Worm (Caenorhabditis elegans) whole organism, young adult: ENCODE measurements around the gene sru-1.

Experiments used
- B0261.1 ChIP-seq: sonication (generic microtip); optimal IDR thresholded peaks from 2 replicates; lab custom pipeline; 2016; ENCODE audit warnings: mild to moderate bottlenecking, missing genetic modification characterization, moderate library complexity, missing compliant biosample characterization
- B0336.3 ChIP-seq: fragments of 200-800 bp; sonication (Bioruptor generic); IDR thresholded peaks from 2 replicates; pipeline ENCODE4 v1.3.6; 2022; ENCODE audit warnings: missing genetic modification characterization, missing compliant biosample characterization
- C06A6.2 ChIP-seq: fragments of 200-800 bp; sonication (Bioruptor generic); conservative IDR thresholded peaks from 2 replicates; pipeline ENCODE4 v1.3.6; 2022; ENCODE audit warnings: missing genetic modification characterization, missing compliant biosample characterization
- F37B4.10 ChIP-seq: fragments of 200-800 bp; sonication (Bioruptor generic); IDR thresholded peaks from 2 replicates; pipeline ENCODE4 v1.3.6; 2022; ENCODE audit warnings: missing genetic modification characterization, missing compliant biosample characterization
- F52B5.7 ChIP-seq: sonication (generic microtip); optimal IDR thresholded peaks from 2 replicates; lab custom pipeline; 2016; ENCODE audit warnings: mild to moderate bottlenecking, missing genetic modification characterization, missing compliant biosample characterization
- K12H6.12 ChIP-seq: fragments of 200-800 bp; sonication (Bioruptor generic); optimal IDR thresholded peaks from 2 replicates; lab custom pipeline; 2018; ENCODE audit warnings: mild to moderate bottlenecking, missing genetic modification characterization, missing compliant biosample characterization
- Y56A3A.18 ChIP-seq: fragments of 200-800 bp; sonication (Bioruptor generic); IDR thresholded peaks from 2 replicates; pipeline ENCODE4 v1.3.6; 2022; ENCODE audit warnings: missing genetic modification reagents, missing genetic modification characterization, missing compliant biosample characterization
- Y67H2A.10 ChIP-seq: fragments of 200-800 bp; sonication (Bioruptor generic); conservative IDR thresholded peaks from 2 replicates; pipeline ENCODE4 v1.3.6; 2022; ENCODE audit warnings: missing genetic modification reagents, missing genetic modification characterization, missing compliant biosample characterization
- Y95B8A.8 ChIP-seq: fragments of 200-800 bp; sonication (Bioruptor generic); IDR thresholded peaks from 2 replicates; pipeline ENCODE4 v1.3.6; 2022; ENCODE audit warnings: missing genetic modification reagents, missing genetic modification characterization, missing compliant biosample characterization
- athp-1 ChIP-seq: sonication (generic microtip); optimal IDR thresholded peaks from 2 replicates; lab custom pipeline; 2017; ENCODE audit warnings: mild to moderate bottlenecking, missing genetic modification characterization, missing compliant biosample characterization
- bed-1 ChIP-seq: fragments of 200-800 bp; sonication (Bioruptor generic); IDR thresholded peaks from 2 replicates; pipeline ENCODE4 v1.3.6; 2022; ENCODE audit warnings: missing genetic modification reagents, missing genetic modification characterization, missing compliant biosample characterization
- ccch-3 ChIP-seq: fragments of 200-800 bp; sonication (Bioruptor generic); optimal IDR thresholded peaks from 2 replicates; lab custom pipeline; 2018; ENCODE audit warnings: mild to moderate bottlenecking, missing genetic modification characterization, missing compliant biosample characterization
- cebp-1 ChIP-seq, 2 experiments: fragments of 200-800 bp in 1 of 2; sonication (Bioruptor generic) in 1 of 2; sonication (generic microtip) in 1 of 2; IDR thresholded peaks in 1 of 2; optimal IDR thresholded peaks in 1 of 2; 2 replicates each; pipeline versions ENCODE4 v1.3.6 to Lab custom; 2017 to 2022; ENCODE audit warnings: missing compliant biosample characterization in 2 of 2, missing genetic modification characterization in 2 of 2, mild to moderate bottlenecking in 1 of 2, missing genetic modification reagents in 1 of 2, moderate library complexity in 1 of 2
- ceh-40 ChIP-seq: fragments of 200-800 bp; sonication (Bioruptor generic); IDR thresholded peaks from 2 replicates; pipeline ENCODE4 v1.3.6; 2022; ENCODE audit warnings: missing genetic modification characterization, missing compliant biosample characterization
- dpff-1 ChIP-seq: sonication (generic microtip); optimal IDR thresholded peaks from 2 replicates; lab custom pipeline; 2017; ENCODE audit warnings: mild to moderate bottlenecking, missing genetic modification characterization, missing compliant biosample characterization
- egl-18 ChIP-seq: fragments of 200-800 bp; sonication (Bioruptor generic); IDR thresholded peaks from 2 replicates; pipeline ENCODE4 v1.3.6; 2022; ENCODE audit warnings: missing genetic modification reagents, missing genetic modification characterization, missing compliant biosample characterization
- ekl-4 ChIP-seq: fragments of 200-800 bp; sonication (Bioruptor generic); IDR thresholded peaks from 2 replicates; pipeline ENCODE4 v1.3.6; 2022; ENCODE audit warnings: missing genetic modification reagents, missing genetic modification characterization, missing compliant biosample characterization
- gei-17 ChIP-seq: fragments of 200-800 bp; sonication (Bioruptor generic); optimal IDR thresholded peaks from 2 replicates; lab custom pipeline; 2018; ENCODE audit warnings: mild to moderate bottlenecking, missing genetic modification characterization, missing compliant biosample characterization
- hmg-20 ChIP-seq: fragments of 200-800 bp; sonication (Bioruptor generic); IDR thresholded peaks from 2 replicates; pipeline ENCODE4 v1.3.6; 2022; ENCODE audit warnings: missing genetic modification reagents, missing genetic modification characterization, missing compliant biosample characterization
- lag-1 ChIP-seq: fragments of 200-800 bp; sonication (Bioruptor generic); IDR thresholded peaks from 2 replicates; pipeline ENCODE4 v1.3.6; 2022; ENCODE audit warnings: missing genetic modification reagents, missing genetic modification characterization, missing compliant biosample characterization
- let-526 ChIP-seq: fragments of 200-800 bp; sonication (Bioruptor generic); IDR thresholded peaks from 2 replicates; pipeline ENCODE4 v1.3.6; 2022; ENCODE audit warnings: missing genetic modification reagents, missing genetic modification characterization, missing compliant biosample characterization
- let-607 ChIP-seq, 2 experiments: fragments of 200-800 bp in 1 of 2; sonication (Bioruptor generic) in 1 of 2; sonication (generic microtip) in 1 of 2; optimal IDR thresholded peaks; 2 replicates each; lab custom pipeline; 2016 to 2018; ENCODE audit warnings: mild to moderate bottlenecking in 2 of 2, missing compliant biosample characterization in 2 of 2, missing genetic modification characterization in 2 of 2, moderate library complexity in 2 of 2, missing genotype in 1 of 2
- lin-26 ChIP-seq: fragments of 200-800 bp; sonication (Bioruptor generic); IDR thresholded peaks from 2 replicates; pipeline ENCODE4 v1.3.6; 2022; ENCODE audit warnings: missing genetic modification reagents, missing genetic modification characterization, missing compliant biosample characterization
- lin-40 ChIP-seq: sonication (generic microtip); optimal IDR thresholded peaks from 2 replicates; lab custom pipeline; 2016; ENCODE audit warnings: missing genetic modification characterization, mild to moderate bottlenecking, missing compliant biosample characterization, missing genotype, missing genetic modification reagents
- lsl-1 ChIP-seq: fragments of 200-800 bp; sonication (Bioruptor generic); optimal IDR thresholded peaks from 2 replicates; lab custom pipeline; 2018; ENCODE audit warnings: mild to moderate bottlenecking, missing genetic modification characterization, moderate library complexity, missing compliant biosample characterization
- lsy-27 ChIP-seq: sonication (generic microtip); optimal IDR thresholded peaks from 2 replicates; lab custom pipeline; 2017; ENCODE audit warnings: missing genetic modification characterization, mild to moderate bottlenecking, missing compliant biosample characterization, antibody characterized with exemption, missing genotype, borderline replicate concordance; ENCODE audit not compliant: insufficient read depth
- mcd-1 ChIP-seq: fragments of 200-800 bp; sonication (Bioruptor generic); IDR thresholded peaks from 2 replicates; pipeline ENCODE4 v1.3.6; 2022; ENCODE audit warnings: missing genetic modification reagents, missing genetic modification characterization, missing compliant biosample characterization
- mel-28 ChIP-seq: sonication (generic microtip); optimal IDR thresholded peaks from 2 replicates; lab custom pipeline; 2016; ENCODE audit warnings: borderline replicate concordance, mild to moderate bottlenecking, missing genetic modification characterization, missing compliant biosample characterization
- mes-4 ChIP-seq: sonication (generic microtip); optimal IDR thresholded peaks from 2 replicates; lab custom pipeline; 2016; ENCODE audit warnings: missing genotype, missing genetic modification characterization, missing compliant biosample characterization
- nfyb-1 ChIP-seq: fragments of 200-800 bp; sonication (Bioruptor generic); IDR thresholded peaks from 2 replicates; pipeline ENCODE4 v1.3.6; 2022; ENCODE audit warnings: missing genetic modification reagents, missing genetic modification characterization, missing compliant biosample characterization
- nhr-179 ChIP-seq: sonication (generic microtip); optimal IDR thresholded peaks from 2 replicates; lab custom pipeline; 2016; ENCODE audit warnings: mild to moderate bottlenecking, missing genetic modification characterization, missing compliant biosample characterization
- rcor-1 ChIP-seq: fragments of 200-800 bp; sonication (Bioruptor generic); IDR thresholded peaks from 2 replicates; pipeline ENCODE4 v1.3.6; 2022; ENCODE audit warnings: missing genetic modification reagents, missing genetic modification characterization, missing compliant biosample characterization
- repo-1 ChIP-seq: sonication (generic microtip); optimal IDR thresholded peaks from 2 replicates; lab custom pipeline; 2017; ENCODE audit warnings: mild to moderate bottlenecking, missing genetic modification characterization, missing compliant biosample characterization
- snpc-1.3 ChIP-seq: sonication (generic microtip); optimal IDR thresholded peaks from 2 replicates; lab custom pipeline; 2017; ENCODE audit warnings: missing genetic modification characterization, mild to moderate bottlenecking, missing compliant biosample characterization, antibody characterized with exemption, moderate library complexity, missing genotype, missing genetic modification reagents; ENCODE audit not compliant: insufficient read depth
- snpc-3.4 ChIP-seq: sonication (generic microtip); optimal IDR thresholded peaks from 2 replicates; lab custom pipeline; 2017; ENCODE audit warnings: missing genetic modification characterization, mild to moderate bottlenecking, missing compliant biosample characterization, antibody characterized with exemption, moderate library complexity, missing genotype, missing genetic modification reagents
- snpc-4 ChIP-seq, 5 experiments: fragments of 150-350 bp in 1 of 5; sonication (generic microtip) in 4 of 5; optimal IDR thresholded peaks; 2 replicates each; lab custom pipeline; 2014 to 2018; ENCODE audit warnings: missing genetic modification characterization in 5 of 5, missing biosample characterization in 3 of 5, antibody characterized with exemption in 2 of 5, mild to moderate bottlenecking in 2 of 5, missing compliant biosample characterization in 2 of 5, missing genotype in 2 of 5, moderate library complexity in 2 of 5, missing genetic modification reagents in 1 of 5
- somi-1 ChIP-seq: fragments of 200-800 bp; sonication (Bioruptor generic); optimal IDR thresholded peaks from 2 replicates; lab custom pipeline; 2018; ENCODE audit warnings: mild to moderate bottlenecking, missing genetic modification characterization, missing compliant biosample characterization
- unc-130 ChIP-seq: sonication (generic microtip); optimal IDR thresholded peaks from 2 replicates; lab custom pipeline; 2016; ENCODE audit warnings: missing genetic modification reagents, missing genetic modification characterization, missing compliant biosample characterization
- zim-3 ChIP-seq: sonication (generic microtip); optimal IDR thresholded peaks from 2 replicates; lab custom pipeline; 2017; ENCODE audit warnings: mild to moderate bottlenecking, missing genetic modification characterization, moderate library complexity, missing compliant biosample characterization
- ztf-26 ChIP-seq: sonication (generic microtip); optimal IDR thresholded peaks from 2 replicates; lab custom pipeline; 2017; ENCODE audit warnings: missing genetic modification characterization, missing compliant biosample characterization
- ztf-6 ChIP-seq: fragments of 200-800 bp; sonication (Bioruptor generic); IDR thresholded peaks from 2 replicates; pipeline ENCODE4 v1.3.6; 2022; ENCODE audit warnings: missing genetic modification reagents, missing genetic modification characterization, missing compliant biosample characterization

sru-1 gene

DNA sequence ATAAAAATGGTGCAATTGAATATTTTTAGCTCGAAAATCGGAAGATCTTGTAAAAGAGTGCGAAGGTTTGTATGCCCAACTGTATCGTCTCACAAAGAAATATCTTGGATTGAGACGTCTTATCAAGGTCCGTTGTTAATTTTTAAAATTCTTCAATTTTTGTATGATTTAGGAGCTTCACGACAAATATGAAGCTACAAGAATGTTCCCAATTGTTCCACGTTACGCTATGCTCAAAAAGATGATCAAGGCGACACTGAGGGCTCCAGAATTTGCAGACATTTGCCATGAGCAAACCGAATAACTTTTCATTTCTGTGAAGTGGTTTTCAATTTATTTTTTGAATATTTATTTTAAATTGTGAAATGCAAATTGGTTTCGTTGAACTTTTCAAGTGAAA is 49.7 kb upstream of the sru-1 start (continued):
- no peak for TF ChIP-seq Y67H2A.10 (GFP tag; lab: Robert Waterston, UW)
- peak; percentile 77 for TF ChIP-seq nfyb-1 (GFP tag; lab: Robert Waterston, UW)
- no peak for TF ChIP-seq somi-1 (GFP tag; lab: Kevin White, UChicago)
- peak; percentile 53; the same call in 1 of the 2 replicates for TF ChIP-seq hmg-20 (GFP tag; lab: Robert Waterston, UW)
- TF ChIP-seq repo-1 = peak; percentile 92
- peak; percentile 93 for TF ChIP-seq B0336.3 (GFP tag; lab: Robert Waterston, UW)
- no peak for TF ChIP-seq rcor-1
- TF ChIP-seq athp-1 (tag; lab: Kevin White, UChicago) = peak; percentile 24
- TF ChIP-seq lag-1 (GFP tag; lab: Robert Waterston, UW) = no peak
- peak; percentile 24 for TF ChIP-seq snpc-1.3 (tag; lab: Kevin White, UChicago)
- TF ChIP-seq mcd-1 = no peak
- TF ChIP-seq nhr-179 = no peak
- TF ChIP-seq zim-3 = no peak
- TF ChIP-seq bed-1 = no peak
- no peak for TF ChIP-seq F52B5.7 (tag; lab: Kevin White, UChicago)
- no peak for TF ChIP-seq B0261.1 (tag; lab: Kevin White, UChicago)
- no peak for TF ChIP-seq mes-4 (tag; lab: Kevin White, UChicago)
- TF ChIP-seq Y56A3A.18 = peak; percentile 83
- peak; percentile 78; the same call in 1 of the 2 replicates for TF ChIP-seq ekl-4
- TF ChIP-seq egl-18 = no peak
- no peak for TF ChIP-seq ztf-6 (GFP tag; lab: Robert Waterston, UW)
- no peak for TF ChIP-seq cebp-1 (GFP tag; IDR thresholded peaks at IDR 0.05; lab: Robert Waterston, UW)
- TF ChIP-seq cebp-1 (tag; optimal IDR thresholded peaks at IDR 0.05; lab: Kevin White, UChicago) = peak; percentile 34
- TF ChIP-seq ccch-3 (GFP tag; lab: Kevin White, UChicago) = no peak
- no peak for TF ChIP-seq unc-130
- peak; percentile 12 for TF ChIP-seq snpc-3.4 (tag; lab: Kevin White, UChicago)
- no peak for TF ChIP-seq mel-28 (tag; lab: Kevin White, UChicago)
- peak; percentile 88 for TF ChIP-seq Y95B8A.8 (GFP tag; lab: Robert Waterston, UW)
- TF ChIP-seq gei-17 = peak; percentile 32
- no peak for TF ChIP-seq F37B4.10 (GFP tag; lab: Robert Waterston, UW)
- peak; percentile 57 for TF ChIP-seq ztf-26 (tag; lab: Kevin White, UChicago)
- TF ChIP-seq lsl-1 (GFP tag; lab: Kevin White, UChicago) = peak; percentile 6
- no peak for TF ChIP-seq let-607 (tag; optimal IDR thresholded peaks at IDR 0.05; lab: Kevin White, UChicago)
- TF ChIP-seq ceh-40 (GFP tag; lab: Robert Waterston, UW) = no peak
- TF ChIP-seq lin-40 (tag; lab: Kevin White, UChicago) = peak; percentile 39
- no peak for TF ChIP-seq lsy-27 (tag; lab: Kevin White, UChicago)
- no peak for TF ChIP-seq snpc-4 (GFP tag; optimal IDR thresholded peaks at IDR 0.05; lab: Kevin White, UChicago)
- peak in 2 of 4 experiments; percentile 68 to 84 for TF ChIP-seq snpc-4 (tag; optimal IDR thresholded peaks at IDR 0.05; lab: Kevin White, UChicago)
- peak; percentile 76 for TF ChIP-seq lin-26 (GFP tag; lab: Robert Waterston, UW)
- TF ChIP-seq let-526 (GFP tag; lab: Robert Waterston, UW) = 0 out of 2 replicates have a peak, but pooled peaks have one; percentile 28
- no peak for TF ChIP-seq K12H6.12 (tag; lab: Kevin White, UChicago)
- TF ChIP-seq dpff-1 (tag; lab: Kevin White, UChicago) = no peak
- TF ChIP-seq C06A6.2 (GFP tag; lab: Robert Waterston, UW) = no peak; the same call in 1 of the 2 replicates
